Fruit fly (Drosophila melanogaster) whole organism, embryonic: ENCODE results near the gene Tengl1.

Experiments used
- CG10462 ChIP-seq: fragments of 200-800 bp; sonication (Bioruptor generic); optimal IDR thresholded peaks from 2 replicates; lab custom pipeline; 2016; ENCODE audit warnings: missing biosample characterization, missing genetic modification characterization
- CG12219 ChIP-seq: fragments of 200-800 bp; sonication (Bioruptor generic); optimal IDR thresholded peaks from 3 replicates; lab custom pipeline; 2018; ENCODE audit warnings: missing biosample characterization, mild to moderate bottlenecking, missing genetic modification characterization
- CG12942 ChIP-seq: fragments of 200-800 bp; sonication (Bioruptor generic); optimal IDR thresholded peaks from 3 replicates; lab custom pipeline; 2016; ENCODE audit warnings: missing biosample characterization, missing genetic modification characterization
- CG13123 ChIP-seq: fragments of 200-800 bp; sonication (Bioruptor generic); optimal IDR thresholded peaks from 2 replicates; lab custom pipeline; 2016; ENCODE audit warnings: missing biosample characterization, missing genetic modification characterization
- CG13894 ChIP-seq: fragments of 200-800 bp; sonication (Bioruptor generic); optimal IDR thresholded peaks from 3 replicates; lab custom pipeline; 2018; ENCODE audit warnings: missing biosample characterization, mild to moderate bottlenecking, missing genetic modification characterization, moderate library complexity
- CG15011 ChIP-seq: fragments of 200-800 bp; sonication (Bioruptor generic); optimal IDR thresholded peaks from 3 replicates; lab custom pipeline; 2018; ENCODE audit warnings: missing biosample characterization, mild to moderate bottlenecking, missing genetic modification characterization
- CG15479 ChIP-seq: fragments of 200-800 bp; sonication (Bioruptor generic); optimal IDR thresholded peaks from 3 replicates; lab custom pipeline; 2019; ENCODE audit warnings: missing biosample characterization, mild to moderate bottlenecking, missing genetic modification characterization, moderate library complexity
- CG17328 ChIP-seq: fragments of 200-800 bp; sonication (Bioruptor generic); IDR thresholded peaks from 2 replicates; pipeline ENCODE4 v1.3.6; 2022; ENCODE audit warnings: missing biosample characterization, missing genetic modification characterization
- CG17829 ChIP-seq: fragments of 200-800 bp; optimal IDR thresholded peaks from 2 replicates; lab custom pipeline; 2019; ENCODE audit warnings: missing biosample characterization, mild to moderate bottlenecking, missing genetic modification characterization, moderate library complexity
- CG2120 ChIP-seq: fragments of 200-800 bp; sonication (Bioruptor generic); optimal IDR thresholded peaks from 3 replicates; lab custom pipeline; 2016; ENCODE audit warnings: missing biosample characterization, missing genetic modification characterization
- CG30403 ChIP-seq: fragments of 200-800 bp; sonication (Bioruptor generic); optimal IDR thresholded peaks from 3 replicates; lab custom pipeline; 2016; ENCODE audit warnings: missing biosample characterization, missing genetic modification characterization
- CG5245 ChIP-seq: fragments of 200-800 bp; sonication (Bioruptor generic); optimal IDR thresholded peaks from 3 replicates; lab custom pipeline; 2016; ENCODE audit warnings: missing biosample characterization, missing genetic modification characterization
- CG6254 ChIP-seq: fragments of 200-800 bp; sonication (Bioruptor generic); optimal IDR thresholded peaks from 3 replicates; lab custom pipeline; 2017; ENCODE audit warnings: mild to moderate bottlenecking, missing biosample characterization, missing genetic modification reagents, missing genetic modification characterization
- CG8478 ChIP-seq: fragments of >200 bp; optimal IDR thresholded peaks from 2 replicates; lab custom pipeline; 2018
- CG9797 ChIP-seq: fragments of 200-800 bp; sonication (Bioruptor generic); optimal IDR thresholded peaks from 3 replicates; lab custom pipeline; 2018; ENCODE audit warnings: missing biosample characterization, mild to moderate bottlenecking, missing genetic modification characterization
- CHES-1-like ChIP-seq: fragments of 200-800 bp; sonication (Bioruptor generic); optimal IDR thresholded peaks from 2 replicates; lab custom pipeline; 2016; ENCODE audit warnings: missing biosample characterization, missing genetic modification characterization
- Deaf1 ChIP-seq: fragments of 200-800 bp; optimal IDR thresholded peaks from 3 replicates; lab custom pipeline; 2019; ENCODE audit warnings: missing biosample characterization, mild to moderate bottlenecking, missing genetic modification characterization, moderate library complexity
- Dfd ChIP-seq, 2 experiments: fragments of >200 bp; optimal IDR thresholded peaks; 2 replicates each; lab custom pipeline; 2017; ENCODE audit warnings: missing biosample characterization in 2 of 2, missing genetic modification characterization in 2 of 2
- Dp ChIP-seq: fragments of 200-800 bp; sonication (Bioruptor generic); optimal IDR thresholded peaks from 2 replicates; lab custom pipeline; 2018; ENCODE audit warnings: missing biosample characterization, mild to moderate bottlenecking, missing genetic modification characterization, moderate library complexity
- E2f1 ChIP-seq: fragments of 200-800 bp; sonication (Bioruptor generic); IDR thresholded peaks from 2 replicates; pipeline ENCODE4 v1.3.6; 2022; ENCODE audit warnings: missing biosample characterization, missing genetic modification characterization
- Eip74EF ChIP-seq, 2 experiments: fragments of 200-800 bp in 1 of 2; fragments of >200 bp in 1 of 2; sonication (Bioruptor generic) in 1 of 2; optimal IDR thresholded peaks; 2 replicates each; lab custom pipeline; 2017 to 2019; ENCODE audit warnings: missing biosample characterization in 2 of 2, missing genetic modification characterization in 2 of 2, mild to moderate bottlenecking in 1 of 2, moderate library complexity in 1 of 2
- Ets65A ChIP-seq: fragments of 200-800 bp; sonication (Bioruptor generic); peaks from one replicate; lab custom pipeline; 2016; ENCODE audit warnings: missing biosample characterization, missing genetic modification characterization
- Fer1 ChIP-seq: fragments of 200-800 bp; sonication (Bioruptor generic); optimal IDR thresholded peaks from 2 replicates; lab custom pipeline; 2017; ENCODE audit warnings: missing biosample characterization, mild to moderate bottlenecking, missing genetic modification characterization
- GATAe ChIP-seq: fragments of 200-800 bp; sonication (Bioruptor generic); conservative IDR thresholded peaks from 2 replicates; pipeline ENCODE4 v1.3.6; 2022; ENCODE audit warnings: missing biosample characterization, missing genetic modification characterization
- Lpt ChIP-seq: fragments of >200 bp; optimal IDR thresholded peaks from 2 replicates; lab custom pipeline; 2018; ENCODE audit warnings: missing biosample characterization, missing genetic modification characterization
- NC2β ChIP-seq: fragments of 200-800 bp; sonication (Bioruptor generic); optimal IDR thresholded peaks from 2 replicates; lab custom pipeline; 2016; ENCODE audit warnings: missing biosample characterization, missing genetic modification characterization
- Neu2 ChIP-seq: fragments of 200-800 bp; sonication (Bioruptor generic); optimal IDR thresholded peaks from 3 replicates; lab custom pipeline; 2016; ENCODE audit warnings: missing biosample characterization, missing genetic modification characterization, borderline replicate concordance
- Ptx1 ChIP-seq: fragments of 200-800 bp; sonication (Bioruptor generic); IDR thresholded peaks from 2 replicates; pipeline ENCODE4 v1.3.6; 2022; ENCODE audit warnings: missing biosample characterization, missing genetic modification characterization
- Sin3A ChIP-seq: fragments of >200 bp; optimal IDR thresholded peaks from 2 replicates; lab custom pipeline; 2018
- ab ChIP-seq: fragments of 200-800 bp; sonication (Bioruptor generic); optimal IDR thresholded peaks from 2 replicates; lab custom pipeline; 2016; ENCODE audit warnings: missing biosample characterization, missing genetic modification characterization
- ase ChIP-seq: fragments of 200-800 bp; sonication (Bioruptor generic); IDR thresholded peaks from 3 replicates; pipeline ENCODE4 v1.3.6; 2022; ENCODE audit warnings: missing biosample characterization, missing genetic modification characterization
- br ChIP-seq: fragments of >200 bp; optimal IDR thresholded peaks from 2 replicates; lab custom pipeline; 2017
- bsh ChIP-seq, 2 experiments: fragments of 200-800 bp; sonication (Bioruptor generic); optimal IDR thresholded peaks; 2 replicates each; lab custom pipeline; 2017 to 2018; ENCODE audit warnings: mild to moderate bottlenecking in 2 of 2, missing biosample characterization in 2 of 2, missing genetic modification characterization in 2 of 2, moderate library complexity in 1 of 2
- cato ChIP-seq: fragments of 200-800 bp; sonication (Bioruptor generic); optimal IDR thresholded peaks from 2 replicates; lab custom pipeline; 2016; ENCODE audit warnings: missing biosample characterization, missing genetic modification characterization, borderline replicate concordance
- cg ChIP-seq: fragments of 200-800 bp; sonication (Bioruptor generic); optimal IDR thresholded peaks from 3 replicates; lab custom pipeline; 2019; ENCODE audit warnings: missing biosample characterization, mild to moderate bottlenecking, missing genetic modification characterization, moderate library complexity
- cwo ChIP-seq: fragments of 200-800 bp; sonication (Bioruptor generic); optimal IDR thresholded peaks from 3 replicates; lab custom pipeline; 2017; ENCODE audit warnings: missing biosample characterization, missing genetic modification characterization, mild to moderate bottlenecking, moderate library complexity, missing genetic modification reagents
- dan ChIP-seq: fragments of 200-800 bp; sonication (Bioruptor generic); IDR thresholded peaks from 2 replicates; pipeline ENCODE4 v1.3.6; 2022; ENCODE audit warnings: missing biosample characterization, missing genetic modification characterization
- dm ChIP-seq: fragments of 200-800 bp; sonication (Bioruptor generic); optimal IDR thresholded peaks from 3 replicates; lab custom pipeline; 2016; ENCODE audit warnings: missing biosample characterization, missing genetic modification characterization
- eyg ChIP-seq: fragments of 200-800 bp; sonication (Bioruptor generic); optimal IDR thresholded peaks from 3 replicates; lab custom pipeline; 2016; ENCODE audit warnings: missing biosample characterization, missing genetic modification characterization
- ftz-f1 ChIP-seq: fragments of 200-800 bp; sonication (Bioruptor generic); optimal IDR thresholded peaks from 2 replicates; lab custom pipeline; 2016; ENCODE audit warnings: missing biosample characterization, missing genetic modification characterization
- gro ChIP-seq: fragments of 200-800 bp; sonication (Bioruptor generic); optimal IDR thresholded peaks from 2 replicates; lab custom pipeline; 2016; ENCODE audit warnings: missing biosample characterization, missing genetic modification characterization
- kah ChIP-seq: fragments of 200-800 bp; sonication (Bioruptor generic); optimal IDR thresholded peaks from 2 replicates; lab custom pipeline; 2018; ENCODE audit warnings: missing biosample characterization, mild to moderate bottlenecking, missing genetic modification characterization
- kni ChIP-seq: fragments of 200-800 bp; sonication (Bioruptor generic); optimal IDR thresholded peaks from 3 replicates; lab custom pipeline; 2017; ENCODE audit warnings: mild to moderate bottlenecking, missing biosample characterization, missing genetic modification reagents, missing genetic modification characterization
- nerfin-2 ChIP-seq: fragments of 200-800 bp; sonication (Bioruptor generic); IDR thresholded peaks from 2 replicates; pipeline ENCODE4 v1.3.6; 2022; ENCODE audit warnings: missing biosample characterization, missing genetic modification characterization; ENCODE audit not compliant: partially characterized antibody
- onecut ChIP-seq: fragments of 200-800 bp; sonication (Bioruptor generic); IDR thresholded peaks from 2 replicates; pipeline ENCODE4 v1.3.6; 2022; ENCODE audit warnings: missing biosample characterization, missing genetic modification characterization
- phol ChIP-seq: fragments of 200-800 bp; sonication (Bioruptor generic); optimal IDR thresholded peaks from 3 replicates; lab custom pipeline; 2018; ENCODE audit warnings: missing biosample characterization, mild to moderate bottlenecking, missing genetic modification characterization, moderate library complexity
- pita ChIP-seq: fragments of 200-800 bp; sonication (Bioruptor generic); optimal IDR thresholded peaks from 2 replicates; lab custom pipeline; 2017; ENCODE audit warnings: missing biosample characterization, mild to moderate bottlenecking, missing genetic modification characterization
- prd ChIP-seq, 3 experiments: fragments of >200 bp in 2 of 3; fragments of 200-800 bp in 1 of 3; sonication (Bioruptor generic) in 1 of 3; optimal IDR thresholded peaks in 2 of 3; IDR thresholded peaks in 1 of 3; 2 replicates in 2 of 3; 3 replicates in 1 of 3; pipeline versions ENCODE4 v1.3.6 to Lab custom; 2017 to 2022; ENCODE audit warnings: missing biosample characterization in 1 of 3, missing genetic modification characterization in 1 of 3
- shn ChIP-seq: fragments of 200-800 bp; sonication (Bioruptor generic); optimal IDR thresholded peaks from 3 replicates; lab custom pipeline; 2016; ENCODE audit warnings: missing biosample characterization, missing genetic modification characterization
- usp ChIP-seq: fragments of >200 bp; optimal IDR thresholded peaks from 2 replicates; lab custom pipeline; 2017; ENCODE audit warnings: missing biosample characterization, missing genetic modification characterization

The Tengl1 gene

DNA sequence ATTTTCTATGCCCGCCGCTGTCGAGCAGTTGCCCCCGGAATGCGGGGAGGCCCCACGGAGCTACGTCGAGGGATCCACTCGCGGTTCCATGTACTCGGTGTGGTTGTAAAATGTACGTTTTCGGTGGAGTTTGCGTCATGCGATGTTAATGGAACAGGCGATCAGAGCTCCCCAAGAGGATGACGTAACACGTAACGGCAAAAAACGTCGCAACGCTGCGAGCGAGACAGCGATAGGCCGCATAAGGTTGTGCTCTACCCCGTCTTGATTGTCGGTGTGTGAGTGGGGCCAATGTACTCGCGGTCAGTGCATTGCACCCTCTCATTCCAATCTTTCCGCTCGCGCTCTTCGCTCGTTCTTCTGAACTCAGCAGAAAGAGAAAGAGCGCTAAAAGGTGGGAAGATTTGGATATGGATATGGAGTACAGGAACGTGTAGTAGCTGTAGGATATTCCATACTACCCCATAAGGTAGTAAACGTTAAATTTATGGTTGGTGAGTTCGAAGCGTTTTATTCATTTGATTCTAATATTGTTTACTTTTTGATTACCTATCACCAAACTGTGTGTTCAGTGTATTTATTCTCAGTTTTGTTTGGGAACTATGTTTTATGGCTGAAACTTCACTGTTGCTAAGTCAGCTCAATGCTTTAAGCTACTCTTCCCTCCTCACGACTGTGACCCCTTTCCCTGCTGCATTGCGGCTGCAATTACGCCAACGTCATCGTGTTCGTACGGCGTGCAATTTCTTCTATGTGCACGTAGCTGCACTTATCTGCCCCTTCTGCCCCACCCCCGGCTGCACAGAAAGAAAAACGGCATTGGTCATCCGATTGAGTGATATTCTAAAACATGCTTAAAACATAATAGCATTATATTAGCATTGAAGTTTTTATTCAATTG, 40.0 kb downstream of the Tengl1 start (continued):
- TF ChIP-seq NC2β (GFP tag; lab: Kevin White, UChicago) (no peak), CG6254 (GFP tag; lab: Kevin White, UChicago) (peak; percentile 4), nerfin-2 (GFP tag; lab: Robert Waterston, UW) (no peak), pita (no peak), E2f1 (no peak), CG30403 (no peak), CHES-1-like (no peak), CG13894 (tag; lab: Kevin White, UChicago) (peak; percentile 82), CG17829 (tag; lab: Kevin White, UChicago) (peak; percentile 59), CG5245 (GFP tag; lab: Kevin White, UChicago) (no peak), eyg (GFP tag; lab: Kevin White, UChicago) (no peak), gro (GFP tag; lab: Kevin White, UChicago) (peak; percentile 19), Dfd (GFP tag; optimal IDR thresholded peaks at IDR 0.05; lab: Kevin White, UChicago) (no peak), onecut (GFP tag; lab: Robert Waterston, UW) (no peak), CG10462 (GFP tag; lab: Kevin White, UChicago) (no peak), CG8478 (peak; percentile 63), Lpt (no peak), cato (GFP tag; lab: Kevin White, UChicago) (no peak), CG2120 (GFP tag; lab: Kevin White, UChicago) (no peak), Eip74EF (GFP tag; optimal IDR thresholded peaks at IDR 0.05; lab: Kevin White, UChicago) (peak in 1 of 2 experiments; percentile 10), dm (no peak), dan (no peak), CG17328 (GFP tag; lab: Robert Waterston, UW) (no peak), ase (GFP tag; lab: Robert Waterston, UW) (no peak), cg (GFP tag; lab: Kevin White, UChicago) (peak; percentile 89), Ptx1 (GFP tag; lab: Robert Waterston, UW) (no peak), Fer1 (GFP tag; lab: Kevin White, UChicago) (no peak), br (lab: Kevin White, UChicago) (no peak), usp (GFP tag; lab: Kevin White, UChicago) (peak; percentile 31), kah (GFP tag; lab: Kevin White, UChicago) (peak; percentile 12), Dp (GFP tag; lab: Kevin White, UChicago) (no peak), Sin3A (no peak), ftz-f1 (GFP tag; lab: Kevin White, UChicago) (peak; percentile 94), shn (GFP tag; lab: Kevin White, UChicago) (no peak), cwo (GFP tag; lab: Kevin White, UChicago) (peak; percentile 45), GATAe (GFP tag; lab: Robert Waterston, UW) (no peak), prd (optimal IDR thresholded peaks at IDR 0.05; lab: Kevin White, UChicago) (no peak), prd (GFP tag; IDR thresholded peaks at IDR 0.05; lab: Robert Waterston, UW) (no peak), CG9797 (GFP tag; lab: Kevin White, UChicago) (no peak), bsh (GFP tag; optimal IDR thresholded peaks at IDR 0.05; lab: Kevin White, UChicago) (peak in 1 of 2 experiments; percentile 7), phol (no peak), Ets65A (GFP tag; lab: Kevin White, UChicago) (peak; percentile 67), kni (peak; percentile 88), Deaf1 (tag; lab: Kevin White, UChicago) (peak; percentile 61), CG15011 (GFP tag; lab: Kevin White, UChicago) (no peak), CG13123 (no peak), CG12942 (GFP tag; lab: Kevin White, UChicago) (no peak), CG15479 (GFP tag; lab: Kevin White, UChicago) (no peak), ab (GFP tag; lab: Kevin White, UChicago) (peak; percentile 40), Neu2 (GFP tag; lab: Kevin White, UChicago) (no peak), CG12219 (GFP tag; lab: Kevin White, UChicago) (no peak)
